Worm (Caenorhabditis elegans): ENCODE data around the gene grl-21.

DNA sequence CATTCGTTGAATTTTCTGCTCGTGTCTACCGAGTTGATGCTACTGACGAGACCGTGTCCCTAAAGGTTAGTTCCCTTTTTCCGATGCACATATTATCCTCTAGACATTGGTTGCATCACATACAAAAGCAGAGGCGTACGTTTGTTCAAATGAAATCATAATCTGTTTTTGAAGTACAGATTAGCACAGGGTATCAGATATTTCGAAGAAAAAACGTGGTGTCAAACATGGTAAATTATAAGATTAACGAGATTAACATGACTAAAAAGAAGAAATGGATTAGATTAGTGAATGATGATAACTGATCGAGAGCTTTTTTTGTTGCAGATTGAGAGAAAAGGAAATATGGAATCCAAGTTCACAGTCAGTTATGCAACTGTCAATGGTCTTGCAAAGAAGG lies 18.4 kb upstream of the grl-21 start:
- TF ChIP-seq elt-1 (tag; optimal IDR thresholded peaks at IDR 0.05) (no peak), mdl-1 (tag; optimal IDR thresholded peaks at IDR 0.05) (no peak), egl-27 (tag; optimal IDR thresholded peaks at IDR 0.05) (no peak), alr-1 (tag; optimal IDR thresholded peaks at IDR 0.05) (no peak), zag-1 (tag; optimal IDR thresholded peaks at IDR 0.05) (no peak), dmd-4 (tag; optimal IDR thresholded peaks at IDR 0.05) (no peak), nhr-12 (tag; optimal IDR thresholded peaks at IDR 0.05) (no peak), nhr-11 (tag; optimal IDR thresholded peaks at IDR 0.05) (no peak), unc-39 (tag; optimal IDR thresholded peaks at IDR 0.05) (no peak)
